Worm (Caenorhabditis elegans) whole organism, L4 larva: ENCODE measurements around the gene coh-3.

Experiments used
- attf-4 ChIP-seq: sonication (generic microtip); optimal IDR thresholded peaks from 3 replicates; lab custom pipeline; 2017; ENCODE audit warnings: missing biosample characterization, missing genetic modification characterization
- ces-1 ChIP-seq: fragments of 150-350 bp; sonication (generic microtip); optimal IDR thresholded peaks from 4 replicates; lab custom pipeline; 2014; ENCODE audit warnings: missing biosample characterization, missing genetic modification reagents, missing genetic modification characterization
- dmd-8 ChIP-seq: fragments of 200-800 bp; sonication (Bioruptor generic); IDR thresholded peaks from 2 replicates; pipeline ENCODE4 v1.3.6; 2022; ENCODE audit warnings: missing genetic modification characterization, missing compliant biosample characterization
- fos-1 ChIP-seq: fragments of 150-350 bp; optimal IDR thresholded peaks from 2 replicates; lab custom pipeline; 2014; ENCODE audit warnings: missing biosample characterization, missing genetic modification characterization
- mxl-2 ChIP-seq: fragments of 200-800 bp; sonication (Bioruptor generic); conservative IDR thresholded peaks from 2 replicates; pipeline ENCODE4 v1.3.6; 2022; ENCODE audit warnings: missing genetic modification reagents, missing genetic modification characterization, missing compliant biosample characterization
- php-3 ChIP-seq: fragments of 200-800 bp; sonication (Bioruptor generic); IDR thresholded peaks from 2 replicates; pipeline ENCODE4 v1.3.6; 2022; ENCODE audit warnings: missing genetic modification reagents, missing genetic modification characterization, missing compliant biosample characterization
- pqm-1 ChIP-seq: sonication (generic microtip); optimal IDR thresholded peaks from 2 replicates; lab custom pipeline; 2017; ENCODE audit warnings: missing biosample characterization, missing genetic modification characterization
- unc-130 ChIP-seq: sonication (generic microtip); optimal IDR thresholded peaks from 2 replicates; lab custom pipeline; 2016; ENCODE audit warnings: missing genetic modification reagents, missing genetic modification characterization, missing compliant biosample characterization

DNA sequence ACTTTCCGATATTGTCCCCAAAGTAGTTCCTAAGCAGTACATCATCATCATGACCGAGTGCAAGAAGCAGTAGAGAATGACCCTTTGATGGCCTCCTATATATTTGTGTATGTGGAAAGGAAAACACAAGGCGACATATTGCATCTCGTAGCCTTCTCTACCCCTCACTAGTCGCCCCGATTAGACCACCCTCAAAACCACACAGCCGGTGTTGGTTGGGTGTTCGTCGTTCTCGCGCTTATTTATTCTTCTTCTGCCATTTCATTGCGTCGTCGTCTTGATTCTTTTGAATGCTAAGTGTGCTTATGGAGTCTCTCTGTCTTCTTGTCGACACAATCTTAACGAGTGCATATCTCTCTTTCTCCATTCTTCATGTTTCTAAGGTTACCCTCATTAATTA lies 41.0 kb downstream of the coh-3 start:
- TF ChIP-seq unc-130 (GFP tag; lab: Kevin White, UChicago) (no peak), fos-1 (tag; lab: Kevin White, UChicago) (no peak), php-3 (no peak), dmd-8 (GFP tag; lab: Robert Waterston, UW) (no peak), pqm-1 (tag; lab: Kevin White, UChicago) (no peak), attf-4 (no peak), ces-1 (GFP tag; lab: Kevin White, UChicago) (no peak), mxl-2 (GFP tag; lab: Robert Waterston, UW) (no peak)
